Fruit fly (Drosophila melanogaster) whole organism, prepupa: ENCODE data around the gene Mst89B.
A peak's percentile ranks its signal among the peaks of the same experiment; 100 is the strongest.

Experiments
- Blimp-1 ChIP-seq: fragments of 200-800 bp; sonication (Bioruptor generic); optimal IDR thresholded peaks from 3 replicates; lab custom pipeline; 2017; ENCODE audit warnings: missing biosample characterization, missing genetic modification characterization, mild to moderate bottlenecking, moderate library complexity, missing genetic modification reagents
- CG10631 ChIP-seq: fragments of 200-800 bp; sonication (Bioruptor generic); optimal IDR thresholded peaks from 2 replicates; lab custom pipeline; 2016; ENCODE audit warnings: missing biosample characterization, missing genetic modification characterization
- CG11762 ChIP-seq: fragments of 200-800 bp; sonication (Bioruptor generic); optimal IDR thresholded peaks from 3 replicates; lab custom pipeline; 2016; ENCODE audit warnings: missing biosample characterization, missing genetic modification characterization; ENCODE audit not compliant: insufficient read depth
- CG11902 ChIP-seq: fragments of 200-800 bp; sonication (Bioruptor generic); optimal IDR thresholded peaks from 3 replicates; lab custom pipeline; 2016; ENCODE audit warnings: missing biosample characterization, missing genetic modification characterization
- CG15336 ChIP-seq: fragments of 200-800 bp; sonication (Bioruptor generic); IDR thresholded peaks from 2 replicates; pipeline ENCODE4 v1.3.6; 2022; ENCODE audit warnings: missing biosample characterization, missing genetic modification characterization
- CG1621 ChIP-seq: fragments of 200-800 bp; sonication (Bioruptor generic); optimal IDR thresholded peaks from 3 replicates; lab custom pipeline; 2018; ENCODE audit warnings: missing biosample characterization, mild to moderate bottlenecking, missing genetic modification characterization
- CG3032 ChIP-seq: fragments of 200-800 bp; optimal IDR thresholded peaks from 2 replicates; lab custom pipeline; 2019; ENCODE audit warnings: missing biosample characterization, mild to moderate bottlenecking, missing genetic modification characterization, moderate library complexity
- CG31627 ChIP-seq: fragments of 200-800 bp; sonication (Bioruptor generic); optimal IDR thresholded peaks from 3 replicates; lab custom pipeline; 2016; ENCODE audit warnings: missing biosample characterization, missing genetic modification characterization
- CG32006 ChIP-seq: fragments of 200-800 bp; sonication (Bioruptor generic); optimal IDR thresholded peaks from 3 replicates; lab custom pipeline; 2017; ENCODE audit warnings: missing biosample characterization, mild to moderate bottlenecking, missing genetic modification characterization
- CG4318 ChIP-seq: fragments of 200-800 bp; sonication (Bioruptor generic); optimal IDR thresholded peaks from 3 replicates; lab custom pipeline; 2017; ENCODE audit warnings: missing biosample characterization, mild to moderate bottlenecking, missing genetic modification characterization
- CG6163 ChIP-seq: fragments of 200-800 bp; sonication (Bioruptor generic); IDR thresholded peaks from 3 replicates; pipeline ENCODE4 v1.3.6; 2022; ENCODE audit warnings: missing biosample characterization, missing genetic modification characterization
- CG7368 ChIP-seq: fragments of 200-800 bp; sonication (Bioruptor generic); optimal IDR thresholded peaks from 3 replicates; lab custom pipeline; 2016; ENCODE audit warnings: missing biosample characterization, missing genetic modification characterization
- CG8632 ChIP-seq: fragments of 200-800 bp; sonication (Bioruptor generic); optimal IDR thresholded peaks from 3 replicates; lab custom pipeline; 2016; ENCODE audit warnings: missing biosample characterization, missing genetic modification characterization
- CG9139 ChIP-seq: fragments of 200-800 bp; sonication (Bioruptor generic); optimal IDR thresholded peaks from 3 replicates; lab custom pipeline; 2017; ENCODE audit warnings: missing biosample characterization, mild to moderate bottlenecking, missing genetic modification characterization
- Eip78C ChIP-seq: fragments of 200-800 bp; sonication (Bioruptor generic); peaks from one replicate; lab custom pipeline; 2016; ENCODE audit warnings: missing biosample characterization, missing genetic modification characterization
- Eip93F ChIP-seq: fragments of 200-800 bp; sonication (Bioruptor generic); optimal IDR thresholded peaks from 2 replicates; lab custom pipeline; 2016; ENCODE audit warnings: missing biosample characterization, mild to moderate bottlenecking, missing genetic modification characterization
- Ets21C ChIP-seq: fragments of 200-800 bp; sonication (Bioruptor generic); optimal IDR thresholded peaks from 3 replicates; lab custom pipeline; 2016; ENCODE audit warnings: missing biosample characterization, missing genetic modification characterization
- Ets96B ChIP-seq: fragments of 200-800 bp; optimal IDR thresholded peaks from 2 replicates; lab custom pipeline; 2019; ENCODE audit warnings: missing biosample characterization, mild to moderate bottlenecking, missing genetic modification characterization, moderate library complexity
- Gug ChIP-seq: fragments of 200-800 bp; sonication (Bioruptor generic); IDR thresholded peaks from 2 replicates; pipeline ENCODE4 v1.3.6; 2022; ENCODE audit warnings: missing biosample characterization, missing genetic modification characterization
- Hr38 ChIP-seq: sonication (Bioruptor generic); optimal IDR thresholded peaks from 2 replicates; lab custom pipeline; 2016; ENCODE audit warnings: missing biosample characterization, missing genetic modification characterization
- Hr39 ChIP-seq: fragments of 200-800 bp; sonication (Bioruptor generic); optimal IDR thresholded peaks from 2 replicates; lab custom pipeline; 2016; ENCODE audit warnings: missing biosample characterization, missing genetic modification characterization
- Hr4 ChIP-seq: fragments of 200-800 bp; sonication (Bioruptor generic); optimal IDR thresholded peaks from 3 replicates; lab custom pipeline; 2016; ENCODE audit warnings: missing biosample characterization, missing genetic modification characterization
- OdsH ChIP-seq: fragments of 200-800 bp; sonication (Bioruptor generic); optimal IDR thresholded peaks from 3 replicates; lab custom pipeline; 2016; ENCODE audit warnings: missing biosample characterization, missing genetic modification characterization
- Sox102F ChIP-seq: fragments of 200-800 bp; sonication (Bioruptor generic); optimal IDR thresholded peaks from 2 replicates; lab custom pipeline; 2016; ENCODE audit warnings: missing biosample characterization, mild to moderate bottlenecking, missing genetic modification characterization
- Sox15 ChIP-seq: fragments of 200-800 bp; sonication (Bioruptor generic); optimal IDR thresholded peaks from 3 replicates; lab custom pipeline; 2016; ENCODE audit warnings: missing biosample characterization, missing genetic modification characterization
- cyc ChIP-seq: fragments of 200-800 bp; sonication (Bioruptor generic); optimal IDR thresholded peaks from 3 replicates; lab custom pipeline; 2016; ENCODE audit warnings: missing biosample characterization, missing genetic modification characterization
- dac ChIP-seq: fragments of 200-800 bp; sonication (Bioruptor generic); optimal IDR thresholded peaks from 2 replicates; lab custom pipeline; 2017; ENCODE audit warnings: missing biosample characterization, mild to moderate bottlenecking, missing genetic modification characterization
- dsx ChIP-seq: fragments of 200-800 bp; optimal IDR thresholded peaks from 3 replicates; lab custom pipeline; 2019; ENCODE audit warnings: missing biosample characterization, mild to moderate bottlenecking, missing genetic modification characterization, moderate library complexity; ENCODE audit not compliant: poor library complexity, severe bottlenecking
- eg ChIP-seq: fragments of 200-800 bp; sonication (Bioruptor generic); IDR thresholded peaks from 3 replicates; pipeline ENCODE4 v1.3.6; 2022; ENCODE audit warnings: missing biosample characterization, missing genetic modification characterization
- fd59A ChIP-seq: fragments of 200-800 bp; sonication (Bioruptor generic); optimal IDR thresholded peaks from 2 replicates; lab custom pipeline; 2017; ENCODE audit warnings: missing biosample characterization, mild to moderate bottlenecking, missing genetic modification characterization, missing genetic modification reagents
- fd85E ChIP-seq: fragments of 200-800 bp; sonication (Bioruptor generic); optimal IDR thresholded peaks from 3 replicates; lab custom pipeline; 2016; ENCODE audit warnings: missing biosample characterization, missing genetic modification characterization
- fkh ChIP-seq: fragments of 200-800 bp; sonication (Bioruptor generic); optimal IDR thresholded peaks from 3 replicates; lab custom pipeline; 2017; ENCODE audit warnings: missing biosample characterization, mild to moderate bottlenecking, missing genetic modification characterization, moderate library complexity
- lz ChIP-seq: fragments of 200-800 bp; sonication (Bioruptor generic); optimal IDR thresholded peaks from 3 replicates; lab custom pipeline; 2016; ENCODE audit warnings: missing biosample characterization, missing genetic modification characterization
- net ChIP-seq: fragments of 200-800 bp; sonication (Bioruptor generic); optimal IDR thresholded peaks from 3 replicates; lab custom pipeline; 2016; ENCODE audit warnings: missing biosample characterization, missing genetic modification characterization
- spab ChIP-seq: fragments of 200-800 bp; sonication (Bioruptor generic); optimal IDR thresholded peaks from 2 replicates; lab custom pipeline; 2017; ENCODE audit warnings: missing biosample characterization, mild to moderate bottlenecking, missing genetic modification characterization, missing genetic modification reagents
- svp ChIP-seq: fragments of 200-800 bp; sonication (Bioruptor generic); peaks from one replicate; lab custom pipeline; 2016; ENCODE audit warnings: missing biosample characterization, missing genetic modification characterization
- vri ChIP-seq: fragments of 200-800 bp; sonication (Bioruptor generic); optimal IDR thresholded peaks from 3 replicates; lab custom pipeline; 2016; ENCODE audit warnings: missing biosample characterization, mild to moderate bottlenecking, missing genetic modification characterization

Gene Mst89B

DNA sequence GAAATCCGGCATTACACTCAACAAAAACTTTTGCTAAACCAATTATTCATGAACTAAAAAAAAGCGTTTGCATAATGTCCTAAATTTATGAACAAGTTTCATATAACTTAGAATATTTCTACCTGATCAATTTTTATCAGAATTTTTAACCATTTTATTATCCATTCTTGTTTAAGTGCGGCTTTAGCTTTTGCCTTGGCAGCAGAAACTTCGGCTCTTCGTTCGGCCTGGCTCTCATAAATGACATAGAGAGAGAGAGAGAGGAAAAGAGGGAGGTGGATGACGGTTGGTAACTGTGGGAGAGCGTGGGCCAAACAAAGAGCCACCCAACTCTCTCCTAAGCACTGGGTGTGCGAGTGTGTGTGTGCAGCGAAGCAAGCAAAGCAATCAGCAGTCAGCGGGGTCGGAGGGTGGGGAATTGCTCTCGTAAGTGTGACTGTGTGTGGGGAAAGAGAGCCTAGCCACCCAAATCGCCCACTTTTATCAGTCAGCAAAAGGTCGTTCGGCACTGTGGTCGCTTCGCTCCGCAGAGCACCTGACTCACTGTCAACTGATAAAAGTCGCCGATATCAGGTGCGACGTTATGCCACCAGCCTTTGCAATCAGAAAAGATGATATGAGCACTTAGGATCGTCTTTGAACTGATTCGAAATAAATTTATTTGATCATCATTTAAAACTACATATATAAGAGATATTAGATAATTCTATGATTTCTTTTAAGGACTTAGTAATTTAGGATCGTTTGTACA, 42.2 kb upstream of the Mst89B start (continued):
- TF ChIP-seq Gug (GFP tag; lab: Robert Waterston, UW) = no peak
- TF ChIP-seq spab (GFP tag; lab: Kevin White, UChicago) = peak; percentile 97
- TF ChIP-seq Eip78C (GFP tag; lab: Kevin White, UChicago) = peak; percentile 99
- TF ChIP-seq CG8632 (GFP tag; lab: Kevin White, UChicago) = peak; percentile 94
- TF ChIP-seq CG11902 (GFP tag; lab: Kevin White, UChicago) = peak; percentile 83
- TF ChIP-seq Ets96B (tag; lab: Kevin White, UChicago) = peak; percentile 99
- peak; percentile 90 for TF ChIP-seq CG7368
- TF ChIP-seq CG15336 (GFP tag; lab: Robert Waterston, UW) = no peak
- TF ChIP-seq CG4318 (GFP tag; lab: Kevin White, UChicago) = peak; percentile 94
- peak; percentile 96 for TF ChIP-seq CG32006 (GFP tag; lab: Kevin White, UChicago)
- peak; percentile 98 for TF ChIP-seq CG9139 (GFP tag; lab: Kevin White, UChicago)
- no peak for TF ChIP-seq CG6163
- TF ChIP-seq CG31627 (GFP tag; lab: Kevin White, UChicago) = peak; percentile 84
- peak; percentile 85 for TF ChIP-seq Hr39 (GFP tag; lab: Kevin White, UChicago)
- peak; percentile 97 for TF ChIP-seq fd59A
- TF ChIP-seq CG1621 (tag; lab: Kevin White, UChicago) = peak; percentile 96
- peak; percentile 24 for TF ChIP-seq Hr38 (GFP tag; lab: Kevin White, UChicago)
- TF ChIP-seq CG11762 (GFP tag; lab: Kevin White, UChicago) = peak; percentile 93
- TF ChIP-seq net (GFP tag; lab: Kevin White, UChicago) = peak; percentile 96
- TF ChIP-seq Blimp-1 (GFP tag; lab: Kevin White, UChicago) = peak; percentile 51
- TF ChIP-seq OdsH = peak; percentile 96
- TF ChIP-seq Ets21C = peak; percentile 81
- TF ChIP-seq Sox102F (GFP tag; lab: Kevin White, UChicago) = peak; percentile 83
- TF ChIP-seq eg (GFP tag; lab: Robert Waterston, UW) = no peak
- TF ChIP-seq fkh = peak; percentile 78
- peak; percentile 80 for TF ChIP-seq Sox15 (GFP tag; lab: Kevin White, UChicago)
- peak; percentile 87 for TF ChIP-seq vri (GFP tag; lab: Kevin White, UChicago)

dm6 chr3R:16225351-16225750, 41.5 kb upstream of the Mst89B start, which contains the start of gene tara:
TSS of gene tara (plus strand) at chr3R:16225651.
- TF ChIP-seq eg (GFP tag; lab: Robert Waterston, UW) (no peak), CG11902 (GFP tag; lab: Kevin White, UChicago) (no peak), Gug (GFP tag; lab: Robert Waterston, UW) (no peak), cyc (GFP tag; lab: Kevin White, UChicago) (no peak), Hr4 (GFP tag; lab: Kevin White, UChicago) (no peak), CG3032 (tag; lab: Kevin White, UChicago) (no peak), Hr39 (GFP tag; lab: Kevin White, UChicago) (no peak), CG10631 (GFP tag; lab: Kevin White, UChicago) (no peak), svp (no peak), dac (GFP tag; lab: Kevin White, UChicago) (no peak), lz (GFP tag; lab: Kevin White, UChicago) (no peak), CG15336 (GFP tag; lab: Robert Waterston, UW) (no peak), dsx (GFP tag; lab: Kevin White, UChicago) (no peak), Sox102F (GFP tag; lab: Kevin White, UChicago) (no peak), net (GFP tag; lab: Kevin White, UChicago) (no peak), Eip93F (GFP tag; lab: Kevin White, UChicago) (no peak), fd85E (no peak), spab (GFP tag; lab: Kevin White, UChicago) (no peak)
